Worm (Caenorhabditis elegans): ENCODE measurements around the gene K12H6.12.

DNA sequence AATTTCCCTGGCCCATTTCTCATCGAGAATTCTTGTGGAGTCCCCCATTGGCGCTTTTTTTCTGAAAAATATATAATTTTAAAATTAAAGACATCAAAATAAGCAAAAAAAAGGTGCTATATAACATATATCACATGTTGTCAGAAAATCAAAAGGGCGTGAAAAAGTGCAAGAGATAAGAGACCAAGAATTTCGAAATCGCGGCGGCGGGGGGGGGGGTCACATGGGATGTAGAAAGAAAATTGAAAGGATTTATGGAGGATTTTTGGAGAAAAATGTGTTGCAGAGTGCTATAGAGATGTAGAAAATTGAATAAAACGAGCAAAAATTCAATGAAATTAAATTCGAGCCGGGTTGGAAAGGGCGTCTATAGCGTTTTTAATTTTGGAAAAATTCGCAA lies 23.2 kb downstream of the K12H6.12 start, which contains the start of gene K12H6.6:
- TF ChIP-seq ets-4 (tag; optimal IDR thresholded peaks at IDR 0.05) (no peak), lim-6 (tag; optimal IDR thresholded peaks at IDR 0.05) (no peak), fkh-6 (tag; optimal IDR thresholded peaks at IDR 0.05) (no peak), unc-42 (tag; optimal IDR thresholded peaks at IDR 0.05) (peak; percentile 12), elt-2 (tag; optimal IDR thresholded peaks at IDR 0.05) (no peak), pag-3 (tag; optimal IDR thresholded peaks at IDR 0.05; ENCODE audit: borderline replicate concordance) (no peak), pqm-1 (tag; optimal IDR thresholded peaks at IDR 0.05) (no peak), fkh-10 (GFP tag; optimal IDR thresholded peaks at IDR 0.05) (no peak), nhr-11 (tag; optimal IDR thresholded peaks at IDR 0.05) (no peak), unc-55 (GFP tag; optimal IDR thresholded peaks at IDR 0.05) (no peak), syd-9 (tag; optimal IDR thresholded peaks at IDR 0.05) (no peak)
